Fruit fly (Drosophila melanogaster): ENCODE results near the gene Pcp.

Gene Pcp

DNA sequence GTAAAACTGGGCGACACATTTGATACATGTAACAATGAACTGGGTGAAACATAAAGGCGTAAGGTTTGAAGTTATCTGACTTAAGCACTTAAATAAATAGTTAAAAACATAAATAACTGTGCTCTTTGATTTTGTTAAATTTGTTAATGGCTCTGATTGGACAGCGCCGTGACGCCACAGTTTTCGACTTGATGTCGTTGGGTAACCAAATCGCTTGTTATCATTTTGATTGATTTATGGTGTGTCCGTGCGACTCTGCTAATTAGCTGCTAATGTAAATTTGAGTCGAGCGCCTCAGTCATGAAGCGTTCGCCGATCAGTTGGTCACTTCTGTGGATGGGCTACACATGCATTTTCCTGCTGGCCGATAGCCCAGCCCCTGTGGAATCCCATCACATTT, 46.2 kb downstream of the Pcp start, which contains the start of gene Ugt307A1:
Gene Ugt307A1 (plus strand): TSS at position 301 of the 400 bp plus-strand sequence.
- TF ChIP-seq dac (GFP tag; optimal IDR thresholded peaks at IDR 0.05): no peak
- no peak for TF ChIP-seq CG6854 (GFP tag; optimal IDR thresholded peaks at IDR 0.05)
- TF ChIP-seq lz (GFP tag; optimal IDR thresholded peaks at IDR 0.05): no peak
- TF ChIP-seq CG8319 (GFP tag; optimal IDR thresholded peaks at IDR 0.05): no peak
- no peak for TF ChIP-seq Gug (GFP tag; IDR thresholded peaks at IDR 0.05)
- no peak for TF ChIP-seq Eip75B (GFP tag; optimal IDR thresholded peaks at IDR 0.05)

DNA sequence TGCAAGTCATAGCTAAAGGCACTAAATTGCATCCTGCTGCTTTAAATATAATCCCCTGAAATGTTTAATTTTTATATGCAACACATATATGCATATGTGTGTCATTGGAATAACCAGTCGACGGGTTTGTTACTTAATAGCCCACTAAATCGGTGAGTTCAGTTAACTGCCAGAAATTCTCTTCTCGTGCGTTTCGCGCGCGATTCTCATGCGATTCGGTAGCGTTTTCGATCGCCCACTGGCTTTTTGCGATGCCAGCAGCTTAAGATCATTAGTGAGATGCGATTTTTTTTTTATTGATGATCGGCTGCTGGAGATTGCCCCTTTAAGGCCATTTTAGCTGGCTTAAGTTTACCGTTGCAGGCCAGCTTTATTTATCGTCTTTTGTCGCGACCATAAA, 49.7 kb downstream of the Pcp start:
- TF ChIP-seq CG6276 (GFP tag; optimal IDR thresholded peaks at IDR 0.05): no peak
- no peak for TF ChIP-seq CG1621 (tag; optimal IDR thresholded peaks at IDR 0.05)
- no peak for TF ChIP-seq CG10631 (GFP tag; optimal IDR thresholded peaks at IDR 0.05)
- TF ChIP-seq CG6808 (GFP tag; optimal IDR thresholded peaks at IDR 0.05): no peak
- TF ChIP-seq CG8119 (GFP tag; IDR thresholded peaks at IDR 0.05): no peak
- TF ChIP-seq Sox14 (GFP tag; optimal IDR thresholded peaks at IDR 0.05): no peak
- TF ChIP-seq pdm3 (GFP tag; optimal IDR thresholded peaks at IDR 0.05): no peak
- TF ChIP-seq Blimp-1 (GFP tag; optimal IDR thresholded peaks at IDR 0.05): no peak
- TF ChIP-seq OdsH (GFP tag; optimal IDR thresholded peaks at IDR 0.05): no peak
- no peak for TF ChIP-seq fd85E (GFP tag; optimal IDR thresholded peaks at IDR 0.05)
- no peak for TF ChIP-seq CG6163 (GFP tag; IDR thresholded peaks at IDR 0.05)
- no peak for TF ChIP-seq spab (GFP tag; optimal IDR thresholded peaks at IDR 0.05)
- no peak for TF ChIP-seq eg (GFP tag; IDR thresholded peaks at IDR 0.05)
- no peak for TF ChIP-seq dsx (GFP tag; optimal IDR thresholded peaks at IDR 0.05; ENCODE audit: poor library complexity, severe bottlenecking)
- no peak for TF ChIP-seq Smox (GFP tag; optimal IDR thresholded peaks at IDR 0.05)
- TF ChIP-seq CG3919 (GFP tag; optimal IDR thresholded peaks at IDR 0.05): no peak
- no peak for TF ChIP-seq cyc (GFP tag; optimal IDR thresholded peaks at IDR 0.05)
- TF ChIP-seq Hr38 (GFP tag; optimal IDR thresholded peaks at IDR 0.05): no peak
- TF ChIP-seq svp (GFP tag): no peak
- TF ChIP-seq CG8632 (GFP tag; optimal IDR thresholded peaks at IDR 0.05): no peak

DNA sequence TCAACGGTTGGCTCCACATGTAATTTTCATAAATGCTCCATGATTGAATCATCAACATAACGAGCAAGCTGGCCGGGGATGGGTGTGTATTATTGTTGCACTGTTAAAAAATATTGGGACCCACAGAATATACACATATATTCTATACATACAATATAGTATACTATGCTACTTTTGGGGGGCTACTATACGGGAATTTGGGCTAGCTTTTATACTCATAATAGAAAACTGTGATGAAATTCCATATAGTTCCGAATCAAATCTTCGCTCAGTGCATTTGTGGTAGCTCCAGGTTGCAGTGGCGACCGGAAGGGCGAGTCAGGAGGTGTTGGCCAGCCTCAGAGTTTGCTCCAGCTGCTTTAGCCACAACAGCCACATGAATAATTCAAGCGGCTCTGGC, 50.4 kb downstream of the Pcp start:
- TF ChIP-seq CG6276 (GFP tag; optimal IDR thresholded peaks at IDR 0.05) (no peak), Blimp-1 (GFP tag; optimal IDR thresholded peaks at IDR 0.05) (no peak), CG8632 (GFP tag; optimal IDR thresholded peaks at IDR 0.05) (peak; percentile 24), acj6 (GFP tag; optimal IDR thresholded peaks at IDR 0.05) (peak; percentile 59), Lpt (GFP tag; optimal IDR thresholded peaks at IDR 0.05) (peak; percentile 52), CG4318 (GFP tag; optimal IDR thresholded peaks at IDR 0.05) (peak; percentile 14), Hr4 (GFP tag; optimal IDR thresholded peaks at IDR 0.05) (peak; percentile 49), Hr38 (GFP tag; optimal IDR thresholded peaks at IDR 0.05) (no peak), vri (GFP tag; optimal IDR thresholded peaks at IDR 0.05) (no peak), CG1621 (tag; optimal IDR thresholded peaks at IDR 0.05) (peak; percentile 63), CG3032 (tag; optimal IDR thresholded peaks at IDR 0.05) (peak; percentile 67), eg (GFP tag; IDR thresholded peaks at IDR 0.05) (no peak), Met (GFP tag; optimal IDR thresholded peaks at IDR 0.05) (peak; percentile 37), Sox15 (GFP tag; optimal IDR thresholded peaks at IDR 0.05) (peak; percentile 11), CG10631 (GFP tag; optimal IDR thresholded peaks at IDR 0.05) (peak; percentile 74), cyc (GFP tag; optimal IDR thresholded peaks at IDR 0.05) (peak; percentile 48), fd59A (GFP tag; optimal IDR thresholded peaks at IDR 0.05) (peak; percentile 52), Eip93F (GFP tag; optimal IDR thresholded peaks at IDR 0.05) (no peak), CG34406 (GFP tag; optimal IDR thresholded peaks at IDR 0.05) (peak; percentile 32), CG9139 (GFP tag; optimal IDR thresholded peaks at IDR 0.05) (peak; percentile 27), svp (GFP tag) (peak; percentile 73), Gug (GFP tag; IDR thresholded peaks at IDR 0.05) (peak; percentile 56; the same call in 1 of the 2 replicates), lz (GFP tag; optimal IDR thresholded peaks at IDR 0.05) (peak; percentile 1), Smox (GFP tag; optimal IDR thresholded peaks at IDR 0.05) (no peak), CG10669 (GFP tag; optimal IDR thresholded peaks at IDR 0.05) (peak; percentile 69), CG8319 (GFP tag; optimal IDR thresholded peaks at IDR 0.05) (peak; percentile 38), net (GFP tag; optimal IDR thresholded peaks at IDR 0.05) (no peak), OdsH (GFP tag; optimal IDR thresholded peaks at IDR 0.05) (peak; percentile 60), CG6808 (GFP tag; optimal IDR thresholded peaks at IDR 0.05) (peak; percentile 73), CG11294 (GFP tag; IDR thresholded peaks at IDR 0.05) (0 out of 2 replicates have a peak, but pooled peaks have one; percentile 30), CG3919 (GFP tag; optimal IDR thresholded peaks at IDR 0.05) (no peak), CG6163 (GFP tag; IDR thresholded peaks at IDR 0.05) (peak; percentile 83), CG16779 (tag; optimal IDR thresholded peaks at IDR 0.05) (no peak), ss (GFP tag; optimal IDR thresholded peaks at IDR 0.05) (peak; percentile 39 to 68), Sox102F (GFP tag; optimal IDR thresholded peaks at IDR 0.05) (peak; percentile 26), topi (GFP tag; optimal IDR thresholded peaks at IDR 0.05) (peak; percentile 40), spab (GFP tag; optimal IDR thresholded peaks at IDR 0.05) (peak; percentile 26), CG11762 (GFP tag; optimal IDR thresholded peaks at IDR 0.05; ENCODE audit: insufficient read depth) (peak; percentile 25)
